Worm (Caenorhabditis elegans) whole organism, mixed stage, embryonic: ENCODE data around the gene D1046.2.
A peak's percentile ranks its signal among the peaks of the same experiment; 100 is the strongest.

Source experiments
- M03D4.4 ChIP-seq: sonication (generic microtip); optimal IDR thresholded peaks from 2 replicates; lab custom pipeline; 2017; ENCODE audit warnings: mild to moderate bottlenecking, missing genetic modification characterization, missing compliant biosample characterization
- bed-3 ChIP-seq: fragments of 200-800 bp; sonication (Bioruptor generic); optimal IDR thresholded peaks from 3 replicates; lab custom pipeline; 2018; ENCODE audit warnings: mild to moderate bottlenecking, missing genetic modification characterization, moderate library complexity, missing compliant biosample characterization
- ceh-39 ChIP-seq: fragments of 150-350 bp; optimal IDR thresholded peaks from 2 replicates; lab custom pipeline; 2014; ENCODE audit warnings: missing biosample characterization, missing genetic modification characterization
- ceh-43 ChIP-seq: fragments of 200-800 bp; sonication (Bioruptor generic); optimal IDR thresholded peaks from 2 replicates; lab custom pipeline; 2018; ENCODE audit warnings: mild to moderate bottlenecking, missing genetic modification characterization, moderate library complexity, missing compliant biosample characterization
- ceh-83 ChIP-seq: fragments of 200-800 bp; sonication (Bioruptor generic); optimal IDR thresholded peaks from 2 replicates; lab custom pipeline; 2018; ENCODE audit warnings: mild to moderate bottlenecking, missing genetic modification characterization, missing compliant biosample characterization
- ces-1 ChIP-seq: fragments of 150-350 bp; optimal IDR thresholded peaks from 2 replicates; lab custom pipeline; 2014; ENCODE audit warnings: missing biosample characterization, missing genetic modification reagents, missing genetic modification characterization
- drap-1 ChIP-seq: fragments of 200-800 bp; sonication (Bioruptor generic); optimal IDR thresholded peaks from 3 replicates; lab custom pipeline; 2018; ENCODE audit warnings: mild to moderate bottlenecking, missing genetic modification characterization, missing compliant biosample characterization
- elt-1 ChIP-seq: sonication (generic microtip); optimal IDR thresholded peaks from 2 replicates; lab custom pipeline; 2017; ENCODE audit warnings: missing genetic modification characterization, mild to moderate bottlenecking, missing compliant biosample characterization, antibody characterized with exemption, moderate library complexity, borderline replicate concordance; ENCODE audit not compliant: insufficient read depth
- elt-3 ChIP-seq: fragments of 150-350 bp; optimal IDR thresholded peaks from 2 replicates; lab custom pipeline; 2014; ENCODE audit warnings: missing biosample characterization, missing genetic modification characterization
- flh-1 ChIP-seq: fragments of 200-800 bp; sonication (Bioruptor generic); optimal IDR thresholded peaks from 2 replicates; lab custom pipeline; 2018; ENCODE audit warnings: mild to moderate bottlenecking, missing genetic modification characterization, moderate library complexity, missing compliant biosample characterization
- ham-2 ChIP-seq: fragments of 200-800 bp; sonication (Bioruptor generic); optimal IDR thresholded peaks from 2 replicates; lab custom pipeline; 2018; ENCODE audit warnings: mild to moderate bottlenecking, missing genetic modification characterization, missing compliant biosample characterization
- hlh-1 ChIP-seq: fragments of 150-350 bp; optimal IDR thresholded peaks from 2 replicates; lab custom pipeline; 2014; ENCODE audit warnings: missing biosample characterization, missing genetic modification reagents, missing genetic modification characterization
- lin-13 ChIP-seq: fragments of 150-350 bp; optimal IDR thresholded peaks from 2 replicates; lab custom pipeline; 2014; ENCODE audit warnings: missing biosample characterization, missing genetic modification characterization
- lsy-2 ChIP-seq: fragments of 150-350 bp; optimal IDR thresholded peaks from 2 replicates; lab custom pipeline; 2014; ENCODE audit warnings: missing biosample characterization, missing genetic modification characterization
- mab-5 ChIP-seq: fragments of 150-350 bp; optimal IDR thresholded peaks from 2 replicates; lab custom pipeline; 2014; ENCODE audit warnings: missing biosample characterization, missing genetic modification characterization
- mep-1 ChIP-seq: fragments of 150-350 bp; optimal IDR thresholded peaks from 2 replicates; lab custom pipeline; 2017; ENCODE audit warnings: missing biosample characterization, missing genetic modification reagents, missing genetic modification characterization, inconsistent platforms
- mls-2 ChIP-seq: sonication (generic microtip); optimal IDR thresholded peaks from 2 replicates; lab custom pipeline; 2016; ENCODE audit warnings: mild to moderate bottlenecking, missing genetic modification characterization, moderate library complexity, missing compliant biosample characterization
- nhr-12 ChIP-seq: fragments of 150-350 bp; optimal IDR thresholded peaks from 2 replicates; lab custom pipeline; 2014; ENCODE audit warnings: missing biosample characterization, missing genetic modification characterization
- nhr-2 ChIP-seq: fragments of 150-350 bp; optimal IDR thresholded peaks from 2 replicates; lab custom pipeline; 2014; ENCODE audit warnings: missing biosample characterization, missing genetic modification characterization
- nhr-237 ChIP-seq: fragments of 150-350 bp; optimal IDR thresholded peaks from 2 replicates; lab custom pipeline; 2014; ENCODE audit warnings: missing biosample characterization, missing genetic modification characterization
- nhr-28 ChIP-seq: fragments of 150-350 bp; optimal IDR thresholded peaks from 2 replicates; lab custom pipeline; 2014; ENCODE audit warnings: missing biosample characterization, missing genetic modification characterization
- nhr-76 ChIP-seq: sonication (generic microtip); optimal IDR thresholded peaks from 2 replicates; lab custom pipeline; 2017; ENCODE audit warnings: missing biosample characterization, missing genetic modification characterization
- pha-4 ChIP-seq: fragments of 150-350 bp; optimal IDR thresholded peaks from 2 replicates; lab custom pipeline; 2018; ENCODE audit warnings: missing biosample characterization, missing genetic modification reagents, missing genetic modification characterization
- sem-2 ChIP-seq: fragments of 200-800 bp; sonication (Bioruptor generic); optimal IDR thresholded peaks from 2 replicates; lab custom pipeline; 2018; ENCODE audit warnings: mild to moderate bottlenecking, missing genetic modification characterization, missing compliant biosample characterization
- snpc-4 ChIP-seq: fragments of 150-350 bp; optimal IDR thresholded peaks from 2 replicates; lab custom pipeline; 2014; ENCODE audit warnings: missing biosample characterization, missing genetic modification characterization
- sptf-1 ChIP-seq: sonication (generic microtip); optimal IDR thresholded peaks from 2 replicates; lab custom pipeline; 2017; ENCODE audit warnings: mild to moderate bottlenecking, missing genetic modification characterization, moderate library complexity, missing compliant biosample characterization
- tbx-8 ChIP-seq: fragments of 200-800 bp; sonication (Bioruptor generic); optimal IDR thresholded peaks from 2 replicates; lab custom pipeline; 2018; ENCODE audit warnings: mild to moderate bottlenecking, missing genetic modification characterization, moderate library complexity, missing compliant biosample characterization
- unc-120 ChIP-seq: sonication (generic microtip); optimal IDR thresholded peaks from 2 replicates; lab custom pipeline; 2017; ENCODE audit warnings: missing genetic modification characterization, missing compliant biosample characterization; ENCODE audit not compliant: poor library complexity, severe bottlenecking
- unc-39 ChIP-seq: fragments of 150-350 bp; optimal IDR thresholded peaks from 2 replicates; lab custom pipeline; 2014; ENCODE audit warnings: missing biosample characterization, missing genetic modification characterization
- unc-62 ChIP-seq: fragments of 150-350 bp; optimal IDR thresholded peaks from 2 replicates; lab custom pipeline; 2014; ENCODE audit warnings: missing biosample characterization, missing genetic modification reagents, missing genetic modification characterization
- zip-8 ChIP-seq: fragments of 150-350 bp; optimal IDR thresholded peaks from 2 replicates; lab custom pipeline; 2014; ENCODE audit warnings: missing biosample characterization, missing genetic modification characterization
- ztf-11 ChIP-seq: fragments of 150-350 bp; optimal IDR thresholded peaks from 2 replicates; lab custom pipeline; 2014; ENCODE audit warnings: missing biosample characterization, missing genetic modification characterization

The D1046.2 gene

ce11 chrIV:8920284-8920806, 5.5 kb downstream of the D1046.2 start:
- no peak for TF ChIP-seq unc-39 (tag; lab: Kevin White, UChicago)
- TF ChIP-seq unc-120: peak; percentile 40
- peak; percentile 74 for TF ChIP-seq ces-1 (GFP tag; lab: Kevin White, UChicago)

ce11 chrIV:8918790-8919189, 7.1 kb downstream of the D1046.2 start, which contains the start of gene rap-1:
rap-1 (minus strand) TSS chrIV:8918890.
- no peak for TF ChIP-seq nhr-237 (tag; lab: Kevin White, UChicago)
- TF ChIP-seq ceh-39 (tag; lab: Kevin White, UChicago): no peak
- no peak for TF ChIP-seq mep-1
- TF ChIP-seq mls-2 (tag; lab: Kevin White, UChicago): no peak
- TF ChIP-seq unc-39 (tag; lab: Kevin White, UChicago): no peak
- no peak for TF ChIP-seq nhr-2 (tag; lab: Kevin White, UChicago)
- TF ChIP-seq ceh-83: no peak
- TF ChIP-seq M03D4.4 (tag; lab: Kevin White, UChicago): no peak
- no peak for TF ChIP-seq lin-13 (tag; lab: Kevin White, UChicago)
- TF ChIP-seq ztf-11: no peak
- no peak for TF ChIP-seq mab-5
- no peak for TF ChIP-seq nhr-76 (tag; lab: Kevin White, UChicago)
- no peak for TF ChIP-seq tbx-8
- TF ChIP-seq sptf-1: no peak
- no peak for TF ChIP-seq pha-4
- TF ChIP-seq unc-120: no peak
- no peak for TF ChIP-seq bed-3 (GFP tag; lab: Kevin White, UChicago)
- no peak for TF ChIP-seq flh-1 (GFP tag; lab: Kevin White, UChicago)
- no peak for TF ChIP-seq snpc-4 (tag; lab: Kevin White, UChicago)
- TF ChIP-seq, all 35 proteins: peak for 0

ce11 chrIV:8916010-8916409, 9.9 kb downstream of the D1046.2 start, which contains the start of gene C27B7.9:
C27B7.9 (minus strand) TSS chrIV:8916110.
- TF ChIP-seq elt-3 (tag; lab: Kevin White, UChicago): no peak
- no peak for TF ChIP-seq sptf-1
- no peak for TF ChIP-seq ceh-43 (GFP tag; lab: Kevin White, UChicago)

- TF ChIP-seq nhr-28 (tag; lab: Kevin White, UChicago) (no peak), ceh-43 (GFP tag; lab: Kevin White, UChicago) (no peak), zip-8 (tag; lab: Kevin White, UChicago) (peak; percentile 31), bed-3 (GFP tag; lab: Kevin White, UChicago) (no peak), unc-62 (GFP tag; lab: Kevin White, UChicago) (no peak)
Observed at ce11 chrIV:8914187-8914586, 11.7 kb downstream of the D1046.2 start.

ce11 chrIV:8906743-8907142, 19.1 kb downstream of the D1046.2 start, which contains the start of gene C27B7.7:
C27B7.7 (plus strand) TSS chrIV:8907043.
- no peak for TF ChIP-seq pha-4

ce11 chrIV:8906164-8906563, 19.7 kb downstream of the D1046.2 start, which contains the start of gene C27B7.6:
C27B7.6 (minus strand) TSS chrIV:8906345.
- TF ChIP-seq unc-62 (GFP tag; lab: Kevin White, UChicago): peak; percentile 43
- TF ChIP-seq lsy-2 (tag; lab: Kevin White, UChicago): no peak
- no peak for TF ChIP-seq pha-4
- no peak for TF ChIP-seq ham-2 (GFP tag; lab: Kevin White, UChicago)
- TF ChIP-seq nhr-2 (tag; lab: Kevin White, UChicago): no peak

- TF ChIP-seq hlh-1 (tag; lab: Kevin White, UChicago): no peak
- TF ChIP-seq nhr-12: no peak
- no peak for TF ChIP-seq drap-1 (GFP tag; lab: Kevin White, UChicago)
- no peak for TF ChIP-seq pha-4
- no peak for TF ChIP-seq ces-1 (GFP tag; lab: Kevin White, UChicago)
- TF ChIP-seq sptf-1: no peak
- no peak for TF ChIP-seq elt-1
- no peak for TF ChIP-seq unc-62 (GFP tag; lab: Kevin White, UChicago)
- TF ChIP-seq nhr-237 (tag; lab: Kevin White, UChicago): no peak
- no peak for TF ChIP-seq mep-1
- TF ChIP-seq sem-2 (GFP tag; lab: Kevin White, UChicago): no peak
- no peak for TF ChIP-seq snpc-4 (tag; lab: Kevin White, UChicago)
- TF ChIP-seq flh-1 (GFP tag; lab: Kevin White, UChicago): no peak
- TF ChIP-seq M03D4.4 (tag; lab: Kevin White, UChicago): no peak
- TF ChIP-seq bed-3 (GFP tag; lab: Kevin White, UChicago): no peak
- TF ChIP-seq, all 35 proteins: peak for 0
Observed at ce11 chrIV:8901346-8901745, 24.5 kb downstream of the D1046.2 start, which contains the start of gene C27B7.5. C27B7.5 (plus strand) TSS chrIV:8901646.
